Fruit fly (Drosophila melanogaster) whole organism, embryonic: ENCODE measurements around the gene Nup160.

Source experiments
- CG11456 ChIP-seq: fragments of 200-800 bp; sonication (Bioruptor generic); IDR thresholded peaks from 3 replicates; pipeline ENCODE4 v1.3.6; 2022; ENCODE audit warnings: missing biosample characterization, missing genetic modification characterization
- CG11504 ChIP-seq: fragments of 200-800 bp; sonication (Bioruptor generic); optimal IDR thresholded peaks from 3 replicates; lab custom pipeline; 2019; ENCODE audit warnings: missing biosample characterization, mild to moderate bottlenecking, missing genetic modification characterization, moderate library complexity
- CG11560 ChIP-seq: fragments of 200-800 bp; sonication (Bioruptor generic); IDR thresholded peaks from 3 replicates; pipeline ENCODE4 v1.3.6; 2022; ENCODE audit warnings: missing biosample characterization, missing genetic modification characterization
- CG12769 ChIP-seq: fragments of 200-800 bp; sonication (Bioruptor generic); optimal IDR thresholded peaks from 2 replicates; lab custom pipeline; 2019; ENCODE audit warnings: missing biosample characterization, mild to moderate bottlenecking, missing genetic modification characterization, moderate library complexity
- CG13894 ChIP-seq: fragments of 200-800 bp; sonication (Bioruptor generic); optimal IDR thresholded peaks from 3 replicates; lab custom pipeline; 2018; ENCODE audit warnings: missing biosample characterization, mild to moderate bottlenecking, missing genetic modification characterization, moderate library complexity
- CG14050 ChIP-seq: fragments of 200-800 bp; sonication (Bioruptor generic); IDR thresholded peaks from 3 replicates; pipeline ENCODE4 v1.3.6; 2022; ENCODE audit warnings: missing biosample characterization, missing genetic modification characterization
- CG17612 ChIP-seq: fragments of 200-800 bp; sonication (Bioruptor generic); IDR thresholded peaks from 2 replicates; pipeline ENCODE4 v1.3.6; 2022; ENCODE audit warnings: missing biosample characterization, missing genetic modification characterization
- CG1792 ChIP-seq: fragments of 200-800 bp; sonication (Bioruptor generic); optimal IDR thresholded peaks from 2 replicates; lab custom pipeline; 2016; ENCODE audit warnings: missing biosample characterization, missing genetic modification characterization
- CG18764 ChIP-seq: fragments of 200-800 bp; sonication (Bioruptor generic); optimal IDR thresholded peaks from 3 replicates; lab custom pipeline; 2016; ENCODE audit warnings: missing biosample characterization, missing genetic modification characterization
- CG2889 ChIP-seq: fragments of 200-800 bp; sonication (Bioruptor generic); IDR thresholded peaks from 3 replicates; pipeline ENCODE4 v1.3.6; 2022; ENCODE audit warnings: missing biosample characterization, missing genetic modification characterization
- CG31388 ChIP-seq: fragments of 200-800 bp; sonication (Bioruptor generic); optimal IDR thresholded peaks from 2 replicates; lab custom pipeline; 2016; ENCODE audit warnings: missing biosample characterization, missing genetic modification characterization
- CG32772 ChIP-seq: fragments of 200-800 bp; sonication (Bioruptor generic); IDR thresholded peaks from 2 replicates; pipeline ENCODE4 v1.3.6; 2022; ENCODE audit warnings: missing biosample characterization, missing genetic modification characterization
- CG3847 ChIP-seq: fragments of 200-800 bp; sonication (Bioruptor generic); IDR thresholded peaks from 2 replicates; pipeline ENCODE4 v1.3.6; 2022; ENCODE audit warnings: missing biosample characterization, missing genetic modification characterization
- CG43689 ChIP-seq: fragments of 200-800 bp; sonication (Bioruptor generic); IDR thresholded peaks from 2 replicates; pipeline ENCODE4 v1.3.6; 2022; ENCODE audit warnings: missing biosample characterization, missing genetic modification characterization
- CG6854 ChIP-seq: fragments of 200-800 bp; sonication (Bioruptor generic); optimal IDR thresholded peaks from 3 replicates; lab custom pipeline; 2017; ENCODE audit warnings: missing biosample characterization, mild to moderate bottlenecking, missing genetic modification characterization
- CG7357 ChIP-seq: fragments of 200-800 bp; sonication (Bioruptor generic); IDR thresholded peaks from 3 replicates; pipeline ENCODE4 v1.3.6; 2022; ENCODE audit warnings: missing biosample characterization, missing genetic modification characterization
- CG7745 ChIP-seq: fragments of 200-800 bp; sonication (Bioruptor generic); optimal IDR thresholded peaks from 2 replicates; lab custom pipeline; 2018; ENCODE audit warnings: missing biosample characterization, mild to moderate bottlenecking, missing genetic modification characterization, moderate library complexity
- CG7963 ChIP-seq: fragments of 200-800 bp; sonication (Bioruptor generic); IDR thresholded peaks from 3 replicates; pipeline ENCODE4 v1.3.6; 2022; ENCODE audit warnings: missing biosample characterization, missing genetic modification characterization; ENCODE audit not compliant: partially characterized antibody
- CG8290 ChIP-seq, 3 experiments: fragments of 200-800 bp; sonication (Bioruptor generic); optimal IDR thresholded peaks; 2 replicates each; lab custom pipeline; 2016 to 2019; ENCODE audit warnings: missing biosample characterization in 3 of 3, missing genetic modification characterization in 3 of 3, mild to moderate bottlenecking in 2 of 3, moderate library complexity in 1 of 3
- CG9817 ChIP-seq: fragments of 200-800 bp; sonication (Bioruptor generic); optimal IDR thresholded peaks from 2 replicates; lab custom pipeline; 2018; ENCODE audit warnings: missing biosample characterization, mild to moderate bottlenecking, missing genetic modification characterization, moderate library complexity
- CG9932 ChIP-seq: fragments of 200-800 bp; sonication (Bioruptor generic); IDR thresholded peaks from 2 replicates; pipeline ENCODE4 v1.3.6; 2022; ENCODE audit warnings: missing biosample characterization, missing genetic modification characterization
- CkIIα-i1 ChIP-seq: fragments of 200-800 bp; sonication (Bioruptor generic); IDR thresholded peaks from 2 replicates; pipeline ENCODE4 v1.3.6; 2022; ENCODE audit warnings: missing biosample characterization, missing genetic modification characterization
- D19B ChIP-seq: fragments of 200-800 bp; sonication (Bioruptor generic); optimal IDR thresholded peaks from 2 replicates; lab custom pipeline; 2017; ENCODE audit warnings: missing biosample characterization, mild to moderate bottlenecking, missing genetic modification characterization
- Drgx ChIP-seq: fragments of 200-800 bp; sonication (Bioruptor generic); IDR thresholded peaks from 2 replicates; pipeline ENCODE4 v1.3.6; 2022; ENCODE audit warnings: missing biosample characterization, missing genetic modification characterization
- E2f2 ChIP-seq: fragments of 200-800 bp; sonication (Bioruptor generic); IDR thresholded peaks from 2 replicates; pipeline ENCODE4 v1.3.6; 2022; ENCODE audit warnings: missing biosample characterization, missing genetic modification characterization
- H15 ChIP-seq: fragments of 200-800 bp; sonication (Bioruptor generic); IDR thresholded peaks from 3 replicates; pipeline ENCODE4 v1.3.6; 2022; ENCODE audit warnings: missing biosample characterization, missing genetic modification characterization
- Hey ChIP-seq: fragments of 200-800 bp; sonication (Bioruptor generic); optimal IDR thresholded peaks from 3 replicates; lab custom pipeline; 2018; ENCODE audit warnings: missing biosample characterization, mild to moderate bottlenecking, missing genetic modification characterization
- NC2β ChIP-seq: fragments of 200-800 bp; sonication (Bioruptor generic); optimal IDR thresholded peaks from 2 replicates; lab custom pipeline; 2016; ENCODE audit warnings: missing biosample characterization, missing genetic modification characterization
- NfI ChIP-seq: fragments of 200-800 bp; sonication (Bioruptor generic); optimal IDR thresholded peaks from 3 replicates; lab custom pipeline; 2018; ENCODE audit warnings: missing biosample characterization, mild to moderate bottlenecking, missing genetic modification characterization, moderate library complexity
- PHDP ChIP-seq: fragments of 200-800 bp; sonication (Bioruptor generic); optimal IDR thresholded peaks from 3 replicates; lab custom pipeline; 2018; ENCODE audit warnings: missing biosample characterization, mild to moderate bottlenecking, missing genetic modification characterization, moderate library complexity
- Six4 ChIP-seq: fragments of 200-800 bp; sonication (Bioruptor generic); optimal IDR thresholded peaks from 2 replicates; lab custom pipeline; 2016; ENCODE audit warnings: missing biosample characterization, missing genetic modification characterization
- TFAM ChIP-seq: fragments of 200-800 bp; sonication (Bioruptor generic); optimal IDR thresholded peaks from 2 replicates; lab custom pipeline; 2017; ENCODE audit warnings: missing biosample characterization, missing genetic modification characterization, inconsistent platforms
- ara ChIP-seq: fragments of 200-800 bp; sonication (Bioruptor generic); IDR thresholded peaks from 2 replicates; pipeline ENCODE4 v1.3.6; 2022; ENCODE audit warnings: missing biosample characterization, missing genetic modification characterization
- bowl ChIP-seq: fragments of 200-800 bp; sonication (Bioruptor generic); IDR thresholded peaks from 2 replicates; pipeline ENCODE4 v1.3.6; 2022; ENCODE audit warnings: missing biosample characterization, missing genetic modification characterization
- caup ChIP-seq: fragments of 200-800 bp; sonication (Bioruptor generic); optimal IDR thresholded peaks from 3 replicates; lab custom pipeline; 2017; ENCODE audit warnings: missing biosample characterization, mild to moderate bottlenecking, missing genetic modification characterization, moderate library complexity; ENCODE audit not compliant: severe bottlenecking
- chif ChIP-seq, 2 experiments: fragments of 200-800 bp; sonication (Bioruptor generic); optimal IDR thresholded peaks; 3 replicates each; lab custom pipeline; 2016; ENCODE audit warnings: missing biosample characterization in 2 of 2, missing genetic modification characterization in 2 of 2
- disco-r ChIP-seq: fragments of 200-800 bp; sonication (Bioruptor generic); optimal IDR thresholded peaks from 2 replicates; lab custom pipeline; 2016; ENCODE audit warnings: missing biosample characterization, missing genetic modification characterization
- dmrt99B ChIP-seq: fragments of 200-800 bp; sonication (Bioruptor generic); optimal IDR thresholded peaks from 2 replicates; lab custom pipeline; 2018; ENCODE audit warnings: missing biosample characterization, mild to moderate bottlenecking, missing genetic modification characterization, moderate library complexity
- ewg ChIP-seq: fragments of 200-800 bp; sonication (Bioruptor generic); optimal IDR thresholded peaks from 3 replicates; lab custom pipeline; 2017; ENCODE audit warnings: mild to moderate bottlenecking, missing biosample characterization, missing genetic modification reagents, missing genetic modification characterization
- gfzf ChIP-seq: fragments of 200-800 bp; sonication (Bioruptor generic); optimal IDR thresholded peaks from 2 replicates; lab custom pipeline; 2016; ENCODE audit warnings: missing biosample characterization, mild to moderate bottlenecking, missing genetic modification characterization, moderate library complexity
- kay ChIP-seq: fragments of 200-800 bp; sonication (Bioruptor generic); optimal IDR thresholded peaks from 2 replicates; lab custom pipeline; 2016; ENCODE audit warnings: missing biosample characterization, missing genetic modification characterization
- mirr ChIP-seq: fragments of 200-800 bp; sonication (Bioruptor generic); optimal IDR thresholded peaks from 3 replicates; lab custom pipeline; 2018; ENCODE audit warnings: missing biosample characterization, mild to moderate bottlenecking, missing genetic modification characterization
- nau ChIP-seq: fragments of 200-800 bp; sonication (Bioruptor generic); optimal IDR thresholded peaks from 3 replicates; lab custom pipeline; 2017; ENCODE audit warnings: missing biosample characterization, mild to moderate bottlenecking, missing genetic modification characterization, missing genetic modification reagents
- nmo ChIP-seq: fragments of 200-800 bp; sonication (Bioruptor generic); optimal IDR thresholded peaks from 2 replicates; lab custom pipeline; 2018; ENCODE audit warnings: missing biosample characterization, mild to moderate bottlenecking, missing genetic modification characterization, moderate library complexity
- ro ChIP-seq: fragments of 200-800 bp; sonication (Bioruptor generic); IDR thresholded peaks from 2 replicates; pipeline ENCODE4 v1.3.6; 2022; ENCODE audit warnings: missing biosample characterization, missing genetic modification characterization
- schlank ChIP-seq: fragments of 200-800 bp; sonication (Bioruptor generic); optimal IDR thresholded peaks from 2 replicates; lab custom pipeline; 2018; ENCODE audit warnings: missing biosample characterization, mild to moderate bottlenecking, missing genetic modification characterization
- sens ChIP-seq: fragments of 200-800 bp; sonication (Bioruptor generic); peaks from one replicate; lab custom pipeline; 2016; ENCODE audit warnings: missing biosample characterization, missing genetic modification characterization
- sens-2 ChIP-seq: fragments of 200-800 bp; sonication (Bioruptor generic); IDR thresholded peaks from 2 replicates; pipeline ENCODE4 v1.3.6; 2022; ENCODE audit warnings: missing biosample characterization, missing genetic modification characterization
- sisA ChIP-seq: fragments of 200-800 bp; sonication (Bioruptor generic); IDR thresholded peaks from 2 replicates; pipeline ENCODE4 v1.3.6; 2022; ENCODE audit warnings: missing biosample characterization, missing genetic modification characterization
- stc ChIP-seq: fragments of 200-800 bp; sonication (Bioruptor generic); IDR thresholded peaks from 2 replicates; pipeline ENCODE4 v1.3.6; 2022; ENCODE audit warnings: missing biosample characterization, missing genetic modification characterization
- vvl ChIP-seq: fragments of 200-800 bp; sonication (Bioruptor generic); IDR thresholded peaks from 2 replicates; pipeline ENCODE4 v1.3.6; 2022; ENCODE audit warnings: missing biosample characterization, missing genetic modification characterization

Nup160 gene

DNA sequence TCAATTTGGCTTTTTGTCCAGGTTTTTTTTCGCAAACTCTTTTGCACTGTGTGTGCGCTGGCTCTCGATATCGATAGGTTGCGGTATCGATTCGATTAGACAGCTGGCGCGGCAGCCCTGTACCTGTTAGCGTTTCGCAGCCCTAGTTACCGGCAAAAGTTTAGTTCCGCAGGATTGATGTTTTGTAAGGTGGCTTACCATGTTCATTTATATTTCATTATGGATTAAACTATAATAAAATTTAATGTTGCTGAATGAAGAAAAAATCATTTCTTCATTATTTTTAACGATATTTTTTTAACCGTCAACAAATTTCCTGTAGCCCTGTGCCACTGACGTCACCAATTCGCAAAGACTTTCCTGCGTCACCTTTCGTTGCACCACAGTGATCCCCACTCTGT is 17.0 kb upstream of the Nup160 start, which contains the start of gene Reps (continued):
- TF ChIP-seq CG9817 (tag; lab: Kevin White, UChicago) (peak; percentile 98), CG32772 (GFP tag; lab: Robert Waterston, UW) (peak; percentile 99), caup (peak; percentile 98), ara (GFP tag; lab: Robert Waterston, UW) (peak; percentile 99), CG6854 (GFP tag; lab: Kevin White, UChicago) (peak; percentile 97), CG14050 (GFP tag; lab: Robert Waterston, UW) (peak; percentile 99), CG17612 (GFP tag; lab: Robert Waterston, UW) (peak; percentile 97), mirr (peak; percentile 94), NfI (GFP tag; lab: Kevin White, UChicago) (peak; percentile 98), vvl (GFP tag; lab: Robert Waterston, UW) (peak; percentile 99), disco-r (GFP tag; lab: Kevin White, UChicago) (peak; percentile 92), CG12769 (tag; lab: Kevin White, UChicago) (peak; percentile 99), CG3847 (peak; percentile 99), sens (GFP tag; lab: Kevin White, UChicago) (peak; percentile 100), Six4 (GFP tag; lab: Kevin White, UChicago) (peak; percentile 98), CG9932 (GFP tag; lab: Robert Waterston, UW) (peak; percentile 99), CG7357 (peak; percentile 96), Drgx (peak; percentile 98), CG13894 (tag; lab: Kevin White, UChicago) (peak; percentile 97), gfzf (GFP tag; lab: Kevin White, UChicago) (peak; percentile 38), CG8290 (GFP tag; optimal IDR thresholded peaks at IDR 0.05; lab: Kevin White, UChicago) (peak; percentile 99), CG8290 (tag; optimal IDR thresholded peaks at IDR 0.05; lab: Kevin White, UChicago) (peak; percentile 96), ro (GFP tag; lab: Robert Waterston, UW) (peak; percentile 99), sens-2 (GFP tag; lab: Robert Waterston, UW) (peak; percentile 98), NC2β (GFP tag; lab: Kevin White, UChicago) (peak; percentile 98), TFAM (peak; percentile 91), CG7963 (GFP tag; lab: Robert Waterston, UW) (peak; percentile 60; the same call in 2 of the 3 replicates), nau (GFP tag; lab: Kevin White, UChicago) (no peak), chif (GFP tag; optimal IDR thresholded peaks at IDR 0.05; lab: Kevin White, UChicago) (peak; percentile 98 to 99), kay (GFP tag; lab: Kevin White, UChicago) (peak; percentile 98), stc (GFP tag; lab: Robert Waterston, UW) (peak; percentile 99), CG2889 (peak; percentile 98), CG11504 (peak; percentile 97), H15 (GFP tag; lab: Robert Waterston, UW) (peak; percentile 99), CG1792 (GFP tag; lab: Kevin White, UChicago) (peak; percentile 95), CG31388 (GFP tag; lab: Kevin White, UChicago) (peak; percentile 97), schlank (tag; lab: Kevin White, UChicago) (peak; percentile 93), Hey (tag; lab: Kevin White, UChicago) (peak; percentile 86), CG18764 (GFP tag; lab: Kevin White, UChicago) (peak; percentile 98), ewg (GFP tag; lab: Kevin White, UChicago) (peak; percentile 97), CG11456 (GFP tag; lab: Robert Waterston, UW) (peak; percentile 99), CG43689 (peak; percentile 97), CG11560 (tag; lab: Robert Waterston, UW) (peak; percentile 94), sisA (peak; percentile 99), PHDP (tag; lab: Kevin White, UChicago) (peak; percentile 98), bowl (GFP tag; lab: Robert Waterston, UW) (peak; percentile 97), dmrt99B (tag; lab: Kevin White, UChicago) (peak; percentile 98), E2f2 (peak; percentile 90), CkIIα-i1 (peak; percentile 93), CG7745 (peak; percentile 82), D19B (GFP tag; lab: Kevin White, UChicago) (peak; percentile 94), nmo (GFP tag; lab: Kevin White, UChicago) (peak; percentile 100)
